Worm (Caenorhabditis elegans) whole organism, young adult: Measurements from ENCODE around the gene R13A1.1.
A peak's percentile ranks its signal among the peaks of the same experiment; 100 is the strongest.
"Not testable (repeated sequence)": the region's sequence is repeated elsewhere in the genome, so short reads cannot be mapped to it uniquely, and the experiment has no call there.

Experiments used
- B0035.1 ChIP-seq: sonication (generic microtip); optimal IDR thresholded peaks from 2 replicates; lab custom pipeline; 2016; ENCODE audit warnings: missing genetic modification characterization, mild to moderate bottlenecking, missing compliant biosample characterization, missing genotype, missing genetic modification reagents
- C06A6.2 ChIP-seq: fragments of 200-800 bp; sonication (Bioruptor generic); conservative IDR thresholded peaks from 2 replicates; pipeline ENCODE4 v1.3.6; 2022; ENCODE audit warnings: missing genetic modification characterization, missing compliant biosample characterization
- C17E4.6 ChIP-seq: fragments of 200-800 bp; sonication (Bioruptor generic); IDR thresholded peaks from 2 replicates; pipeline ENCODE4 v1.3.6; 2022; ENCODE audit warnings: missing genetic modification reagents, missing genetic modification characterization, missing compliant biosample characterization
- F22D6.2 ChIP-seq: sonication (generic microtip); optimal IDR thresholded peaks from 2 replicates; lab custom pipeline; 2016; ENCODE audit warnings: mild to moderate bottlenecking, missing genetic modification characterization, missing compliant biosample characterization
- F49E8.2 ChIP-seq: sonication (generic microtip); optimal IDR thresholded peaks from 3 replicates; lab custom pipeline; 2017; ENCODE audit warnings: missing genetic modification characterization, mild to moderate bottlenecking, missing compliant biosample characterization, antibody characterized with exemption, moderate library complexity; ENCODE audit not compliant: insufficient read depth
- K11D2.4 ChIP-seq: fragments of 200-800 bp; sonication (Bioruptor generic); IDR thresholded peaks from 2 replicates; pipeline ENCODE4 v1.3.6; 2022; ENCODE audit warnings: missing genetic modification reagents, missing genetic modification characterization, missing compliant biosample characterization
- K12H6.12 ChIP-seq: fragments of 200-800 bp; sonication (Bioruptor generic); optimal IDR thresholded peaks from 2 replicates; lab custom pipeline; 2018; ENCODE audit warnings: mild to moderate bottlenecking, missing genetic modification characterization, missing compliant biosample characterization
- Y67H2A.10 ChIP-seq: fragments of 200-800 bp; sonication (Bioruptor generic); conservative IDR thresholded peaks from 2 replicates; pipeline ENCODE4 v1.3.6; 2022; ENCODE audit warnings: missing genetic modification reagents, missing genetic modification characterization, missing compliant biosample characterization
- ZK185.1 ChIP-seq: sonication (generic microtip); optimal IDR thresholded peaks from 2 replicates; lab custom pipeline; 2016; ENCODE audit warnings: mild to moderate bottlenecking, missing genetic modification characterization, missing compliant biosample characterization; ENCODE audit not compliant: poor library complexity, severe bottlenecking
- ama-1 ChIP-seq, 3 experiments: fragments of 150-350 bp in 1 of 3; sonication (generic microtip) in 2 of 3; optimal IDR thresholded peaks; 2 replicates each; lab custom pipeline; 2014 to 2018; ENCODE audit warnings: missing biosample characterization in 2 of 3, missing genetic modification characterization in 2 of 3, missing genetic modification reagents in 2 of 3
- ceh-58 ChIP-seq: fragments of 200-800 bp; sonication (Bioruptor generic); IDR thresholded peaks from 2 replicates; pipeline ENCODE4 v1.3.6; 2022; ENCODE audit warnings: missing genetic modification characterization, missing compliant biosample characterization
- ceh-91 ChIP-seq: fragments of 200-800 bp; sonication (Bioruptor generic); IDR thresholded peaks from 2 replicates; pipeline ENCODE4 v1.3.6; 2022; ENCODE audit warnings: missing genetic modification reagents, missing genetic modification characterization, missing compliant biosample characterization
- dox-1 ChIP-seq: fragments of 200-800 bp; sonication (Bioruptor generic); IDR thresholded peaks from 2 replicates; pipeline ENCODE4 v1.3.6; 2022; ENCODE audit warnings: missing genetic modification reagents, missing genetic modification characterization, missing compliant biosample characterization
- dpff-1 ChIP-seq: sonication (generic microtip); optimal IDR thresholded peaks from 2 replicates; lab custom pipeline; 2017; ENCODE audit warnings: mild to moderate bottlenecking, missing genetic modification characterization, missing compliant biosample characterization
- egl-44 ChIP-seq: fragments of 200-800 bp; sonication (Bioruptor generic); IDR thresholded peaks from 2 replicates; pipeline ENCODE4 v1.3.6; 2022; ENCODE audit warnings: missing genetic modification reagents, missing genetic modification characterization, missing compliant biosample characterization
- ekl-4 ChIP-seq: fragments of 200-800 bp; sonication (Bioruptor generic); IDR thresholded peaks from 2 replicates; pipeline ENCODE4 v1.3.6; 2022; ENCODE audit warnings: missing genetic modification reagents, missing genetic modification characterization, missing compliant biosample characterization
- hmg-20 ChIP-seq: fragments of 200-800 bp; sonication (Bioruptor generic); IDR thresholded peaks from 2 replicates; pipeline ENCODE4 v1.3.6; 2022; ENCODE audit warnings: missing genetic modification reagents, missing genetic modification characterization, missing compliant biosample characterization
- lag-1 ChIP-seq: fragments of 200-800 bp; sonication (Bioruptor generic); IDR thresholded peaks from 2 replicates; pipeline ENCODE4 v1.3.6; 2022; ENCODE audit warnings: missing genetic modification reagents, missing genetic modification characterization, missing compliant biosample characterization
- let-526 ChIP-seq: fragments of 200-800 bp; sonication (Bioruptor generic); IDR thresholded peaks from 2 replicates; pipeline ENCODE4 v1.3.6; 2022; ENCODE audit warnings: missing genetic modification reagents, missing genetic modification characterization, missing compliant biosample characterization
- lin-54 ChIP-seq: fragments of 200-800 bp; sonication (Bioruptor generic); optimal IDR thresholded peaks from 2 replicates; lab custom pipeline; 2018; ENCODE audit warnings: mild to moderate bottlenecking, missing genetic modification characterization, missing compliant biosample characterization
- lsy-27 ChIP-seq: sonication (generic microtip); optimal IDR thresholded peaks from 2 replicates; lab custom pipeline; 2017; ENCODE audit warnings: missing genetic modification characterization, mild to moderate bottlenecking, missing compliant biosample characterization, antibody characterized with exemption, missing genotype, borderline replicate concordance; ENCODE audit not compliant: insufficient read depth
- madf-10 ChIP-seq: sonication (generic microtip); optimal IDR thresholded peaks from 2 replicates; lab custom pipeline; 2016; ENCODE audit warnings: mild to moderate bottlenecking, missing genetic modification characterization, missing compliant biosample characterization
- madf-3 ChIP-seq: fragments of 200-800 bp; sonication (Bioruptor generic); IDR thresholded peaks from 2 replicates; pipeline ENCODE4 v1.3.6; 2022; ENCODE audit warnings: missing genetic modification reagents, missing genetic modification characterization, missing compliant biosample characterization
- madf-8 ChIP-seq: fragments of 200-800 bp; sonication (Bioruptor generic); conservative IDR thresholded peaks from 2 replicates; pipeline ENCODE4 v1.3.6; 2022; ENCODE audit warnings: missing genetic modification reagents, missing genetic modification characterization, missing compliant biosample characterization
- mes-4 ChIP-seq: sonication (generic microtip); optimal IDR thresholded peaks from 2 replicates; lab custom pipeline; 2016; ENCODE audit warnings: missing genotype, missing genetic modification characterization, missing compliant biosample characterization
- mxl-1 ChIP-seq: sonication (generic microtip); optimal IDR thresholded peaks from 2 replicates; lab custom pipeline; 2016; ENCODE audit warnings: missing genetic modification characterization, missing compliant biosample characterization
- nfya-1 ChIP-seq: sonication (generic microtip); optimal IDR thresholded peaks from 2 replicates; lab custom pipeline; 2017; ENCODE audit warnings: antibody characterized with exemption, missing compliant biosample characterization, missing genetic modification characterization, borderline replicate concordance; ENCODE audit not compliant: insufficient read depth
- nfya-2 ChIP-seq: fragments of 200-800 bp; sonication (Bioruptor generic); IDR thresholded peaks from 2 replicates; pipeline ENCODE4 v1.3.6; 2022; ENCODE audit warnings: missing genetic modification reagents, missing genetic modification characterization, missing compliant biosample characterization
- nhr-120 ChIP-seq: fragments of 200-800 bp; sonication (Bioruptor generic); IDR thresholded peaks from 2 replicates; pipeline ENCODE4 v1.3.6; 2022; ENCODE audit warnings: missing genetic modification characterization, missing compliant biosample characterization
- nhr-179 ChIP-seq: sonication (generic microtip); optimal IDR thresholded peaks from 2 replicates; lab custom pipeline; 2016; ENCODE audit warnings: mild to moderate bottlenecking, missing genetic modification characterization, missing compliant biosample characterization
- rcor-1 ChIP-seq: fragments of 200-800 bp; sonication (Bioruptor generic); IDR thresholded peaks from 2 replicates; pipeline ENCODE4 v1.3.6; 2022; ENCODE audit warnings: missing genetic modification reagents, missing genetic modification characterization, missing compliant biosample characterization
- rpc-1 ChIP-seq, 2 experiments: fragments of 150-350 bp in 1 of 2; sonication (generic microtip) in 1 of 2; optimal IDR thresholded peaks; 2 replicates each; lab custom pipeline; 2014 to 2018; ENCODE audit warnings: missing biosample characterization in 1 of 2, missing genetic modification characterization in 1 of 2, missing genetic modification reagents in 1 of 2, missing genotype in 1 of 2
- snpc-1.1 ChIP-seq: sonication (generic microtip); optimal IDR thresholded peaks from 2 replicates; lab custom pipeline; 2017; ENCODE audit warnings: missing genetic modification characterization, mild to moderate bottlenecking, missing compliant biosample characterization, antibody characterized with exemption, moderate library complexity, missing genotype, missing genetic modification reagents; ENCODE audit not compliant: insufficient read depth
- snpc-4 ChIP-seq, 5 experiments: fragments of 150-350 bp in 1 of 5; sonication (generic microtip) in 4 of 5; optimal IDR thresholded peaks; 2 replicates each; lab custom pipeline; 2014 to 2018; ENCODE audit warnings: missing genetic modification characterization in 5 of 5, missing biosample characterization in 3 of 5, antibody characterized with exemption in 2 of 5, mild to moderate bottlenecking in 2 of 5, missing compliant biosample characterization in 2 of 5, missing genotype in 2 of 5, moderate library complexity in 2 of 5, missing genetic modification reagents in 1 of 5
- sptf-2 ChIP-seq: fragments of 200-800 bp; sonication (Bioruptor generic); optimal IDR thresholded peaks from 2 replicates; lab custom pipeline; 2018; ENCODE audit warnings: mild to moderate bottlenecking, missing genetic modification characterization, missing compliant biosample characterization
- tbp1 ChIP-seq: fragments of 200-800 bp; sonication (Bioruptor generic); optimal IDR thresholded peaks from 2 replicates; lab custom pipeline; 2018; ENCODE audit warnings: mild to moderate bottlenecking, missing genetic modification characterization, missing compliant biosample characterization
- tlf-1 ChIP-seq: fragments of 200-800 bp; sonication (Bioruptor generic); optimal IDR thresholded peaks from 2 replicates; lab custom pipeline; 2018; ENCODE audit warnings: mild to moderate bottlenecking, missing genetic modification characterization, missing compliant biosample characterization
- zfh-2 ChIP-seq: fragments of 200-800 bp; sonication (Bioruptor generic); conservative IDR thresholded peaks from 2 replicates; pipeline ENCODE4 v1.3.6; 2022; ENCODE audit warnings: missing genetic modification reagents, missing genetic modification characterization, missing compliant biosample characterization
- zim-3 ChIP-seq: sonication (generic microtip); optimal IDR thresholded peaks from 2 replicates; lab custom pipeline; 2017; ENCODE audit warnings: mild to moderate bottlenecking, missing genetic modification characterization, moderate library complexity, missing compliant biosample characterization

The R13A1.1 gene

ce11 chrIV:7246553-7246952, 26.7 kb downstream of the R13A1.1 start, which contains the start of gene col-114:
TSS of gene col-114 (minus strand) at chrIV:7246653.
- no peak for TF ChIP-seq sptf-2 (GFP tag; lab: Kevin White, UChicago)
- no peak for TF ChIP-seq mxl-1 (tag; lab: Kevin White, UChicago)
- TF ChIP-seq nfya-1 (tag; lab: Kevin White, UChicago) = no peak
- no peak for TF ChIP-seq zim-3 (tag; lab: Kevin White, UChicago)
- TF ChIP-seq zfh-2 (GFP tag; lab: Robert Waterston, UW) = no peak
- TF ChIP-seq madf-10 (tag; lab: Kevin White, UChicago) = no peak
- TF ChIP-seq C17E4.6 (GFP tag; lab: Robert Waterston, UW) = no peak
- TF ChIP-seq ZK185.1 (tag; lab: Kevin White, UChicago) = no peak
- TF ChIP-seq snpc-4 (GFP tag; optimal IDR thresholded peaks at IDR 0.05; lab: Kevin White, UChicago) = no peak
- TF ChIP-seq snpc-4 (tag; optimal IDR thresholded peaks at IDR 0.05; lab: Kevin White, UChicago) = no peak
- TF ChIP-seq madf-8 (GFP tag; lab: Robert Waterston, UW) = no peak
- no peak for TF ChIP-seq egl-44 (GFP tag; lab: Robert Waterston, UW)
- TF ChIP-seq nhr-179 (tag; lab: Kevin White, UChicago) = no peak
- no peak for TF ChIP-seq snpc-1.1 (tag; lab: Kevin White, UChicago)
- TF ChIP-seq ekl-4 (GFP tag; lab: Robert Waterston, UW) = no peak
- no peak for TF ChIP-seq hmg-20 (GFP tag; lab: Robert Waterston, UW)
- no peak for TF ChIP-seq dpff-1 (tag; lab: Kevin White, UChicago)
- TF ChIP-seq, all 124 proteins: peak for 0

ce11 chrIV:7247243-7247642, 27.4 kb downstream of the R13A1.1 start, which contains the start of gene D2024.1:
TSS of gene D2024.1 (plus strand) at chrIV:7247543.
- not testable (repeated sequence) for TF ChIP-seq ama-1 (optimal IDR thresholded peaks at IDR 0.05; lab: Kevin White, UChicago); ama-1 (GFP tag; optimal IDR thresholded peaks at IDR 0.05; lab: Kevin White, UChicago); lsy-27 (tag; lab: Kevin White, UChicago); madf-10 (tag; lab: Kevin White, UChicago)

- TF ChIP-seq sptf-2 (GFP tag; lab: Kevin White, UChicago) (no peak), let-526 (GFP tag; lab: Robert Waterston, UW) (no peak), hmg-20 (GFP tag; lab: Robert Waterston, UW) (no peak), mes-4 (tag; lab: Kevin White, UChicago) (no peak), tlf-1 (GFP tag; lab: Kevin White, UChicago) (no peak), rcor-1 (GFP tag; lab: Robert Waterston, UW) (no peak), lin-54 (GFP tag; lab: Kevin White, UChicago) (no peak), ceh-91 (GFP tag; lab: Robert Waterston, UW) (no peak), C17E4.6 (GFP tag; lab: Robert Waterston, UW) (no peak), K11D2.4 (GFP tag; lab: Robert Waterston, UW) (no peak), madf-10 (tag; lab: Kevin White, UChicago) (no peak), ceh-58 (GFP tag; lab: Robert Waterston, UW) (no peak), Y67H2A.10 (no peak), dox-1 (GFP tag; lab: Robert Waterston, UW) (no peak), B0035.1 (tag; lab: Kevin White, UChicago) (no peak)
These were observed 30.3 kb downstream of the R13A1.1 start, which contains the start of gene D2024.18 for ce11 chrIV:7250158-7250557. TSS of gene D2024.18 (plus strand) at chrIV:7250458.

- TF ChIP-seq nhr-120 (GFP tag; lab: Robert Waterston, UW) (no peak), madf-3 (GFP tag; lab: Robert Waterston, UW) (no peak), mxl-1 (tag; lab: Kevin White, UChicago) (no peak), K12H6.12 (tag; lab: Kevin White, UChicago) (no peak), tbp1 (GFP tag; lab: Kevin White, UChicago) (peak; percentile 54), egl-44 (GFP tag; lab: Robert Waterston, UW) (no peak), rpc-1 (optimal IDR thresholded peaks at IDR 0.05; lab: Kevin White, UChicago) (no peak), rpc-1 (tag; optimal IDR thresholded peaks at IDR 0.05; lab: Kevin White, UChicago) (no peak), F49E8.2 (tag; lab: Kevin White, UChicago) (peak; percentile 62), F22D6.2 (tag; lab: Kevin White, UChicago) (no peak), sptf-2 (GFP tag; lab: Kevin White, UChicago) (no peak), ZK185.1 (tag; lab: Kevin White, UChicago) (no peak), C06A6.2 (no peak), nfya-2 (GFP tag; lab: Robert Waterston, UW) (no peak), C17E4.6 (GFP tag; lab: Robert Waterston, UW) (no peak), lag-1 (GFP tag; lab: Robert Waterston, UW) (no peak), Y67H2A.10 (no peak)
These were observed 33.4 kb downstream of the R13A1.1 start for ce11 chrIV:7253271-7253670.
